Worm (Caenorhabditis elegans): Measurements from ENCODE around the gene K07H8.2.

ce11 chrIV:8312846-8313245, 21.5 kb downstream of the K07H8.2 start, which contains the start of gene F35H10.10:
- TF ChIP-seq med-1 (GFP tag; optimal IDR thresholded peaks at IDR 0.05; ENCODE audit: insufficient read depth) (no peak), T22C8.4 (GFP tag; IDR thresholded peaks at IDR 0.05) (no peak), flt-1 (GFP tag; IDR thresholded peaks at IDR 0.05) (no peak), cog-1 (tag; optimal IDR thresholded peaks at IDR 0.05) (no peak), ztf-23 (GFP tag; IDR thresholded peaks at IDR 0.05) (no peak), tab-1 (GFP tag; IDR thresholded peaks at IDR 0.05) (no peak), ztf-29 (GFP tag; IDR thresholded peaks at IDR 0.05) (no peak)

Measured in whole organism, midembryonic.